Worm (Caenorhabditis elegans) whole organism, midembryonic: ENCODE measurements around the gene sams-4.

ENCODE experiments used
- flt-1 ChIP-seq: fragments of 200-800 bp; sonication (Bioruptor generic); IDR thresholded peaks from 2 replicates; pipeline ENCODE4 v1.3.6; 2022; ENCODE audit warnings: missing genetic modification characterization, missing compliant biosample characterization
- ref-1 ChIP-seq: fragments of 200-800 bp; sonication (Bioruptor generic); conservative IDR thresholded peaks from 2 replicates; pipeline ENCODE4 v1.3.6; 2022; ENCODE audit warnings: missing genetic modification reagents, missing genetic modification characterization, missing compliant biosample characterization
- ztf-23 ChIP-seq: fragments of 200-800 bp; sonication (Bioruptor generic); IDR thresholded peaks from 2 replicates; pipeline ENCODE4 v1.3.6; 2022; ENCODE audit warnings: missing genetic modification reagents, missing genetic modification characterization, missing compliant biosample characterization

DNA sequence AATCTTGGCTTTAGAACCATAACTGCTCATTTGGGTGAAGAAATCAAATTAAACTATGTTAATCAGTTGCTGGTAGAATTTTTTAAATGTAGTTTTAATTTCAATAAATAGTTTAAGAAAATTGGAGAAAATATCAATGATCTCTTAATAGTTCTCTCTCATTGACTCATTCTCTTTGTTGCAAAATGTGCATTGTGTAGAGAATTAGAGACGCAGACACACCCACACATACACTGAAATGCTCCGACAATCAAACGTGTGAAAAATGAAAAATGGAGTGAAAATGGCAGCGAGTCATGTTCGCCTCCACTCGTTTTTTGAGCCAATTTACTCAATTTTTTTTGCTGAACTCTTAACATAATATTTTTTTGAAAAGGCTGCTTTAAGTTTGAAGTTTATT is 25.2 kb downstream of the sams-4 start:
- no peak for TF ChIP-seq ref-1 (GFP tag; lab: Robert Waterston, UW)
- no peak for TF ChIP-seq flt-1 (GFP tag; lab: Robert Waterston, UW)
- TF ChIP-seq ztf-23 (GFP tag; lab: Robert Waterston, UW): no peak
